Fruit fly (Drosophila melanogaster) whole organism, embryonic: ENCODE results near the gene CG3434.
A peak's percentile ranks its signal among the peaks of the same experiment; 100 is the strongest.

Experiments
- Abd-B ChIP-seq: fragments of 200-800 bp; sonication (Bioruptor generic); optimal IDR thresholded peaks from 2 replicates; lab custom pipeline; 2018; ENCODE audit warnings: missing biosample characterization, mild to moderate bottlenecking, missing genetic modification characterization, moderate library complexity
- Atf6 ChIP-seq: fragments of 200-800 bp; sonication (Bioruptor generic); IDR thresholded peaks from 2 replicates; pipeline ENCODE4 v1.3.6; 2022; ENCODE audit warnings: missing biosample characterization, missing genetic modification characterization
- Awh ChIP-seq: fragments of 200-800 bp; sonication (Bioruptor generic); IDR thresholded peaks from 2 replicates; pipeline ENCODE4, ENCODE4 v1.3.6; 2022; ENCODE audit warnings: missing biosample characterization, missing genetic modification characterization
- CG10209 ChIP-seq: fragments of 200-800 bp; sonication (Bioruptor generic); optimal IDR thresholded peaks from 3 replicates; lab custom pipeline; 2017; ENCODE audit warnings: missing biosample characterization, mild to moderate bottlenecking, missing genetic modification characterization, missing genetic modification reagents
- CG10366 ChIP-seq: fragments of 200-800 bp; sonication (Bioruptor generic); IDR thresholded peaks from 2 replicates; pipeline ENCODE4 v1.3.6; 2022; ENCODE audit warnings: missing biosample characterization, missing genetic modification characterization
- CG11247 ChIP-seq: fragments of 200-800 bp; sonication (Bioruptor generic); IDR thresholded peaks from 2 replicates; pipeline ENCODE4 v1.3.6; 2022; ENCODE audit warnings: missing biosample characterization, missing genetic modification characterization
- CG11504 ChIP-seq: fragments of 200-800 bp; sonication (Bioruptor generic); optimal IDR thresholded peaks from 3 replicates; lab custom pipeline; 2019; ENCODE audit warnings: missing biosample characterization, mild to moderate bottlenecking, missing genetic modification characterization, moderate library complexity
- CG11696 ChIP-seq: fragments of 200-800 bp; sonication (Bioruptor generic); IDR thresholded peaks from 2 replicates; pipeline ENCODE4 v1.3.6; 2022; ENCODE audit warnings: missing biosample characterization, missing genetic modification characterization
- CG11723 ChIP-seq: fragments of 200-800 bp; sonication (Bioruptor generic); optimal IDR thresholded peaks from 2 replicates; lab custom pipeline; 2017; ENCODE audit warnings: missing biosample characterization, mild to moderate bottlenecking, missing genetic modification characterization
- CG12236 ChIP-seq: fragments of 200-800 bp; sonication (Bioruptor generic); optimal IDR thresholded peaks from 2 replicates; lab custom pipeline; 2016; ENCODE audit warnings: missing biosample characterization, missing genetic modification characterization
- CG12942 ChIP-seq: fragments of 200-800 bp; sonication (Bioruptor generic); optimal IDR thresholded peaks from 3 replicates; lab custom pipeline; 2016; ENCODE audit warnings: missing biosample characterization, missing genetic modification characterization
- CG15514 ChIP-seq: fragments of 200-800 bp; sonication (Bioruptor generic); optimal IDR thresholded peaks from 3 replicates; lab custom pipeline; 2017; ENCODE audit warnings: missing biosample characterization, missing genetic modification characterization, mild to moderate bottlenecking, moderate library complexity, missing genetic modification reagents
- CG17328 ChIP-seq: fragments of 200-800 bp; sonication (Bioruptor generic); IDR thresholded peaks from 2 replicates; pipeline ENCODE4 v1.3.6; 2022; ENCODE audit warnings: missing biosample characterization, missing genetic modification characterization
- CG2199 ChIP-seq: fragments of 200-800 bp; sonication (Bioruptor generic); IDR thresholded peaks from 3 replicates; pipeline ENCODE4 v1.3.6; 2022; ENCODE audit warnings: missing biosample characterization, missing genetic modification characterization
- CG2678 ChIP-seq: fragments of 200-800 bp; sonication (Bioruptor generic); optimal IDR thresholded peaks from 3 replicates; lab custom pipeline; 2019; ENCODE audit warnings: missing biosample characterization, mild to moderate bottlenecking, missing genetic modification characterization, moderate library complexity
- CG30403 ChIP-seq: fragments of 200-800 bp; sonication (Bioruptor generic); optimal IDR thresholded peaks from 3 replicates; lab custom pipeline; 2016; ENCODE audit warnings: missing biosample characterization, missing genetic modification characterization
- CG3065 ChIP-seq: fragments of 200-800 bp; sonication (Bioruptor generic); optimal IDR thresholded peaks from 2 replicates; lab custom pipeline; 2016; ENCODE audit warnings: missing biosample characterization, missing genetic modification characterization
- CG3281 ChIP-seq: fragments of 200-800 bp; sonication (Bioruptor generic); optimal IDR thresholded peaks from 3 replicates; lab custom pipeline; 2017; ENCODE audit warnings: missing biosample characterization, mild to moderate bottlenecking, missing genetic modification characterization
- CG4424 ChIP-seq: fragments of 200-800 bp; sonication (Bioruptor generic); optimal IDR thresholded peaks from 3 replicates; lab custom pipeline; 2016; ENCODE audit warnings: missing biosample characterization, missing genetic modification characterization
- CG5953 ChIP-seq: fragments of 200-800 bp; sonication (Bioruptor generic); IDR thresholded peaks from 2 replicates; pipeline ENCODE4 v1.3.6; 2022; ENCODE audit warnings: missing biosample characterization, missing genetic modification characterization
- CG9437 ChIP-seq: fragments of 200-800 bp; sonication (Bioruptor generic); optimal IDR thresholded peaks from 2 replicates; lab custom pipeline; 2018; ENCODE audit warnings: missing biosample characterization, mild to moderate bottlenecking, missing genetic modification characterization
- Dbx ChIP-seq: fragments of 200-800 bp; sonication (Bioruptor generic); IDR thresholded peaks from 3 replicates; pipeline ENCODE4 v1.3.6; 2022; ENCODE audit warnings: missing biosample characterization, missing genetic modification characterization
- H15 ChIP-seq: fragments of 200-800 bp; sonication (Bioruptor generic); IDR thresholded peaks from 3 replicates; pipeline ENCODE4 v1.3.6; 2022; ENCODE audit warnings: missing biosample characterization, missing genetic modification characterization
- H2.0 ChIP-seq: fragments of 200-800 bp; sonication (Bioruptor generic); IDR thresholded peaks from 2 replicates; pipeline ENCODE4 v1.3.6; 2022; ENCODE audit warnings: missing biosample characterization, missing genetic modification characterization
- Hr78 ChIP-seq, 2 experiments: fragments of 200-800 bp in 1 of 2; fragments of >200 bp in 1 of 2; sonication (Bioruptor generic) in 1 of 2; optimal IDR thresholded peaks; 2 replicates each; lab custom pipeline; 2017 to 2019; ENCODE audit warnings: missing biosample characterization in 2 of 2, missing genetic modification characterization in 2 of 2, mild to moderate bottlenecking in 1 of 2, moderate library complexity in 1 of 2
- Med ChIP-seq: fragments of 200-800 bp; sonication (Bioruptor generic); peaks from one replicate; lab custom pipeline; 2016; ENCODE audit warnings: missing biosample characterization, missing genetic modification characterization, mild to moderate bottlenecking, inconsistent platforms, moderate library complexity
- Neu2 ChIP-seq: fragments of 200-800 bp; sonication (Bioruptor generic); optimal IDR thresholded peaks from 3 replicates; lab custom pipeline; 2016; ENCODE audit warnings: missing biosample characterization, missing genetic modification characterization, borderline replicate concordance
- PHDP ChIP-seq: fragments of 200-800 bp; sonication (Bioruptor generic); optimal IDR thresholded peaks from 3 replicates; lab custom pipeline; 2018; ENCODE audit warnings: missing biosample characterization, mild to moderate bottlenecking, missing genetic modification characterization, moderate library complexity
- Rx ChIP-seq: fragments of 200-800 bp; sonication (Bioruptor generic); IDR thresholded peaks from 2 replicates; pipeline ENCODE4 v1.3.6; 2022; ENCODE audit warnings: missing biosample characterization, missing genetic modification characterization
- bcd ChIP-seq: fragments of 200-800 bp; sonication (Bioruptor generic); optimal IDR thresholded peaks from 2 replicates; lab custom pipeline; 2017; ENCODE audit warnings: missing biosample characterization, mild to moderate bottlenecking, missing genetic modification characterization
- bsh ChIP-seq, 2 experiments: fragments of 200-800 bp; sonication (Bioruptor generic); optimal IDR thresholded peaks; 2 replicates each; lab custom pipeline; 2017 to 2018; ENCODE audit warnings: mild to moderate bottlenecking in 2 of 2, missing biosample characterization in 2 of 2, missing genetic modification characterization in 2 of 2, moderate library complexity in 1 of 2
- caup ChIP-seq: fragments of 200-800 bp; sonication (Bioruptor generic); optimal IDR thresholded peaks from 3 replicates; lab custom pipeline; 2017; ENCODE audit warnings: missing biosample characterization, mild to moderate bottlenecking, missing genetic modification characterization, moderate library complexity; ENCODE audit not compliant: severe bottlenecking
- chif ChIP-seq, 2 experiments: fragments of 200-800 bp; sonication (Bioruptor generic); optimal IDR thresholded peaks; 3 replicates each; lab custom pipeline; 2016; ENCODE audit warnings: missing biosample characterization in 2 of 2, missing genetic modification characterization in 2 of 2
- ci ChIP-seq: fragments of 200-800 bp; sonication (Bioruptor generic); IDR thresholded peaks from 3 replicates; pipeline ENCODE4 v1.3.6; 2022; ENCODE audit warnings: missing biosample characterization, missing genetic modification characterization
- crol ChIP-seq: fragments of 200-800 bp; sonication (Bioruptor generic); IDR thresholded peaks from 2 replicates; pipeline ENCODE4 v1.3.6; 2022; ENCODE audit warnings: missing biosample characterization, missing genetic modification characterization
- gem ChIP-seq: fragments of 200-800 bp; sonication (Bioruptor generic); optimal IDR thresholded peaks from 2 replicates; lab custom pipeline; 2019; ENCODE audit warnings: missing biosample characterization, mild to moderate bottlenecking, missing genetic modification characterization, moderate library complexity
- lab ChIP-seq: fragments of 200-800 bp; sonication (Bioruptor generic); optimal IDR thresholded peaks from 3 replicates; lab custom pipeline; 2017; ENCODE audit warnings: missing biosample characterization, missing genetic modification characterization, mild to moderate bottlenecking, moderate library complexity, missing genetic modification reagents
- lbe ChIP-seq: fragments of 200-800 bp; sonication (Bioruptor generic); optimal IDR thresholded peaks from 2 replicates; lab custom pipeline; 2016; ENCODE audit warnings: missing biosample characterization, mild to moderate bottlenecking, missing genetic modification characterization
- nom ChIP-seq: fragments of 200-800 bp; sonication (Bioruptor generic); optimal IDR thresholded peaks from 2 replicates; lab custom pipeline; 2017; ENCODE audit warnings: missing biosample characterization, missing genetic modification characterization, mild to moderate bottlenecking, moderate library complexity, missing genetic modification reagents
- odd ChIP-seq: fragments of 200-800 bp; sonication (Bioruptor generic); optimal IDR thresholded peaks from 2 replicates; lab custom pipeline; 2017; ENCODE audit warnings: missing biosample characterization, mild to moderate bottlenecking, missing genetic modification characterization
- peb ChIP-seq: fragments of 200-800 bp; sonication (Bioruptor generic); IDR thresholded peaks from 2 replicates; pipeline ENCODE4 v1.3.6; 2022; ENCODE audit warnings: missing biosample characterization, missing genetic modification characterization
- row ChIP-seq: fragments of 200-800 bp; sonication (Bioruptor generic); IDR thresholded peaks from 3 replicates; pipeline ENCODE4 v1.3.6; 2022; ENCODE audit warnings: missing biosample characterization, missing genetic modification characterization
- scrt ChIP-seq: fragments of 200-800 bp; sonication (Bioruptor generic); optimal IDR thresholded peaks from 2 replicates; lab custom pipeline; 2018; ENCODE audit warnings: missing biosample characterization, mild to moderate bottlenecking, missing genetic modification characterization, moderate library complexity
- slp2 ChIP-seq: fragments of 200-800 bp; sonication (Bioruptor generic); optimal IDR thresholded peaks from 2 replicates; lab custom pipeline; 2016; ENCODE audit warnings: missing biosample characterization, missing genetic modification characterization
- tin ChIP-seq: fragments of 200-800 bp; sonication (Bioruptor generic); optimal IDR thresholded peaks from 3 replicates; lab custom pipeline; 2016; ENCODE audit warnings: missing biosample characterization, missing genetic modification characterization
- unpg ChIP-seq: fragments of 200-800 bp; sonication (Bioruptor generic); optimal IDR thresholded peaks from 3 replicates; lab custom pipeline; 2018; ENCODE audit warnings: missing biosample characterization, mild to moderate bottlenecking, missing genetic modification characterization, moderate library complexity
- wek ChIP-seq: fragments of 200-800 bp; sonication (Bioruptor generic); optimal IDR thresholded peaks from 3 replicates; lab custom pipeline; 2018; ENCODE audit warnings: missing biosample characterization, mild to moderate bottlenecking, missing genetic modification characterization, moderate library complexity
- zf30C ChIP-seq: fragments of 200-800 bp; sonication (Bioruptor generic); optimal IDR thresholded peaks from 3 replicates; lab custom pipeline; 2018; ENCODE audit warnings: missing biosample characterization, mild to moderate bottlenecking, missing genetic modification characterization

Gene CG3434

DNA sequence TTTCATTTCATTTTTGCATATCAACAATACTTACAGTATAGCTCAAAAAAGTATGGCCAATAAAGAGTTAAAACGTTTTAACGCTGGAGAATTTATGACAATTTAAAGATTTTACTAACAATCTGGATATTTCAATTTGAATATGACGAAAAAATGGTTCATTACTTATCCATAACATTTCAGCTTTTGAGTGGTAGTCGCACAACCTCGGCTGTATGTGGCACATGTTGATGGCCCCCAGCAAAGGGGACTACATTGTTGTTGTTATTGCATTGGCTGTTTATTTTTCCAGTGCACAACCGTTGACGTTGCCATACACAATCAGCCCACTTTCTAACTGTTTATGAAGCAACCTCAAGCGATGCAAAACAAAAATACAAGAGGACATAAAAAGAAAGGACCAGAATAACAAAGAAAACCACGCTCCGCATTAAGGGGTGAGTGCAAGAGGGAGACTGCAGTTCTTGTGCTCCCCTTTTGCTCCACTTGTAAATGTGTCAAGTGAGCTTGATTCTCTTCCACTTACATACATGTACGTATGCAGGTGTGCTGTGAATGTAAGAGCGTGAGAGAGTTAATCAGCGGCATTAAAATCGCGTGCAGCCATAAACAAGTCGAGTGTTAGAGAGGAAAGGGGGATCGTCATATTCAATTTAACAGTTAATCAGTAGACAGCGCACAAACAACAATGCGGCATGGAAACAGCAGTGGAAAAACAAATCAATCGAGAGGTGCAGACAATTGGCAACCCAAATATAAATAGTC is 40.4 kb downstream of the CG3434 start (continued):
- TF ChIP-seq peb (GFP tag; lab: Robert Waterston, UW) (peak; percentile 17; the same call in 1 of the 2 replicates), CG10209 (GFP tag; lab: Kevin White, UChicago) (peak; percentile 26), CG11723 (GFP tag; lab: Kevin White, UChicago) (no peak), CG3065 (GFP tag; lab: Kevin White, UChicago) (no peak), chif (GFP tag; optimal IDR thresholded peaks at IDR 0.05; lab: Kevin White, UChicago) (peak in 1 of 2 experiments; percentile 28), Rx (GFP tag; lab: Robert Waterston, UW) (peak; percentile 34; the same call in 1 of the 2 replicates), zf30C (GFP tag; lab: Kevin White, UChicago) (no peak), H2.0 (GFP tag; lab: Robert Waterston, UW) (0 out of 2 replicates have a peak, but pooled peaks have one; percentile 24), CG15514 (GFP tag; lab: Kevin White, UChicago) (peak; percentile 24), Awh (peak; percentile 68), CG4424 (peak; percentile 51), nom (GFP tag; lab: Kevin White, UChicago) (peak; percentile 90), crol (GFP tag; lab: Robert Waterston, UW) (no peak), Med (peak; percentile 81), row (GFP tag; lab: Robert Waterston, UW) (peak; percentile 75), lab (GFP tag; lab: Kevin White, UChicago) (peak; percentile 68), tin (no peak), CG2678 (peak; percentile 66), bcd (peak; percentile 35), CG11247 (GFP tag; lab: Robert Waterston, UW) (0 out of 2 replicates have a peak, but pooled peaks have one; percentile 19), gem (peak; percentile 72), caup (peak; percentile 17), CG30403 (GFP tag; lab: Kevin White, UChicago) (peak; percentile 38), scrt (GFP tag; lab: Kevin White, UChicago) (peak; percentile 4), slp2 (GFP tag; lab: Kevin White, UChicago) (peak; percentile 17), CG10366 (GFP tag; lab: Robert Waterston, UW) (peak; percentile 40), CG11696 (peak; percentile 85), Neu2 (GFP tag; lab: Kevin White, UChicago) (no peak), CG11504 (tag; lab: Kevin White, UChicago) (peak; percentile 76), wek (GFP tag; lab: Kevin White, UChicago) (no peak), ci (GFP tag; lab: Robert Waterston, UW) (peak; percentile 84), Atf6 (peak; percentile 69), CG17328 (GFP tag; lab: Robert Waterston, UW) (peak; percentile 69), H15 (GFP tag; lab: Robert Waterston, UW) (peak; percentile 37; the same call in 1 of the 3 replicates), Dbx (GFP tag; lab: Robert Waterston, UW) (0 out of 3 replicates have a peak, but pooled peaks have one; percentile 32), odd (GFP tag; lab: Kevin White, UChicago) (peak; percentile 44), CG2199 (no peak), CG12942 (GFP tag; lab: Kevin White, UChicago) (peak; percentile 4), bsh (GFP tag; optimal IDR thresholded peaks at IDR 0.05; lab: Kevin White, UChicago) (peak; percentile 50 to 86), CG3281 (GFP tag; lab: Kevin White, UChicago) (peak; percentile 25), CG5953 (0 out of 2 replicates have a peak, but pooled peaks have one; percentile 12), CG9437 (GFP tag; lab: Kevin White, UChicago) (peak; percentile 24), lbe (GFP tag; lab: Kevin White, UChicago) (peak; percentile 92), CG12236 (GFP tag; lab: Kevin White, UChicago) (peak; percentile 12), Hr78 (GFP tag; optimal IDR thresholded peaks at IDR 0.05; lab: Kevin White, UChicago) (peak in 1 of 2 experiments; percentile 32), Abd-B (GFP tag; lab: Kevin White, UChicago) (peak; percentile 4), PHDP (tag; lab: Kevin White, UChicago) (peak; percentile 52), unpg (peak; percentile 62)
